Fruit fly (Drosophila melanogaster) whole organism, adult: ENCODE data around the gene tap.

ENCODE experiments used
- CG33017 ChIP-seq: fragments of 200-800 bp; sonication (Bioruptor generic); optimal IDR thresholded peaks from 2 replicates; lab custom pipeline; 2018; ENCODE audit warnings: missing biosample characterization, mild to moderate bottlenecking, missing genetic modification characterization, moderate library complexity
- Hr96 ChIP-seq: fragments of 200-800 bp; sonication (Bioruptor generic); optimal IDR thresholded peaks from 2 replicates; lab custom pipeline; 2016; ENCODE audit warnings: missing biosample characterization, missing genetic modification characterization

DNA sequence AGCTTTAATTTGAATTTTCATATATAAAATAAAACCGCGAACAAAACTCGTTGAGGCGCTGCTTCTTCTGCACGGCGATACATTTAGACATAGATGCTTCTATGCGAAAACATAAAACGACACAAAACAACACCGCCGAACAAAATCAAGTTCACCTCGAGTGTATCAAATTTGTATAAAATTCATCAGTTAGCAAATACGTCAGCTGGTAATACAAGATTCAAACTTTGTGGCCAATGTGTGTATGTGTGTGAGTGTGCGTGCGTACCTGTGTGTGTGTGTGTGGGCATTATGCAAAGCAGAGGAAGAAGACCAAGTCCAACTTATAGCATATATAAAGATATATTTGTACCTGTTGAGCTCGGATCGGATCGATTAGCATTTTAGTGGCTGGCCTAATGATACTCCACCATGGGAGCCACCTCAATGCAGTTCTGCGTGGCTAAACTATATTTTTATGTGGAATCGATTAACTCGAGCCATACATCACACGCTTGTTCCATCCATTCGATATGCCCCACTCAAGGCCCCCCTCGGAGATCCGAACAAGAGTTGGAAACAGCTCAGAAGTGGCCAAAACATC is 35.0 kb downstream of the tap start:
- TF ChIP-seq Hr96 (GFP tag; lab: Kevin White, UChicago) (no peak), CG33017 (tag; lab: Kevin White, UChicago) (no peak)
